Fruit fly (Drosophila melanogaster) whole organism, embryonic: ENCODE data around the gene kis.

Experiments
- CG10321 ChIP-seq: fragments of 200-800 bp; sonication (Bioruptor generic); IDR thresholded peaks from 2 replicates; pipeline ENCODE4 v1.3.6; 2022; ENCODE audit warnings: missing biosample characterization, missing genetic modification characterization
- CG10959 ChIP-seq: fragments of 200-800 bp; sonication (Bioruptor generic); IDR thresholded peaks from 2 replicates; pipeline ENCODE4 v1.3.6; 2022; ENCODE audit warnings: missing biosample characterization, missing genetic modification characterization
- CG12769 ChIP-seq: fragments of 200-800 bp; sonication (Bioruptor generic); optimal IDR thresholded peaks from 2 replicates; lab custom pipeline; 2019; ENCODE audit warnings: missing biosample characterization, mild to moderate bottlenecking, missing genetic modification characterization, moderate library complexity
- CG12942 ChIP-seq: fragments of 200-800 bp; sonication (Bioruptor generic); optimal IDR thresholded peaks from 3 replicates; lab custom pipeline; 2016; ENCODE audit warnings: missing biosample characterization, missing genetic modification characterization
- CG13287 ChIP-seq: fragments of 200-800 bp; sonication (Bioruptor generic); IDR thresholded peaks from 2 replicates; pipeline ENCODE4 v1.3.6; 2022; ENCODE audit warnings: missing biosample characterization, missing genetic modification characterization; ENCODE audit not compliant: partially characterized antibody
- CG17829 ChIP-seq: fragments of 200-800 bp; optimal IDR thresholded peaks from 2 replicates; lab custom pipeline; 2019; ENCODE audit warnings: missing biosample characterization, mild to moderate bottlenecking, missing genetic modification characterization, moderate library complexity
- CG17912 ChIP-seq: fragments of 200-800 bp; sonication (Bioruptor generic); optimal IDR thresholded peaks from 2 replicates; lab custom pipeline; 2018; ENCODE audit warnings: missing biosample characterization, mild to moderate bottlenecking, missing genetic modification characterization
- CG2120 ChIP-seq: fragments of 200-800 bp; sonication (Bioruptor generic); optimal IDR thresholded peaks from 3 replicates; lab custom pipeline; 2016; ENCODE audit warnings: missing biosample characterization, missing genetic modification characterization
- CG2129 ChIP-seq: fragments of 200-800 bp; sonication (Bioruptor generic); IDR thresholded peaks from 2 replicates; pipeline ENCODE4 v1.3.6; 2022; ENCODE audit warnings: missing biosample characterization, missing genetic modification characterization; ENCODE audit not compliant: partially characterized antibody
- CG33213 ChIP-seq: fragments of 200-800 bp; sonication (Bioruptor generic); optimal IDR thresholded peaks from 3 replicates; lab custom pipeline; 2016; ENCODE audit warnings: missing biosample characterization, missing genetic modification characterization
- CG42726 ChIP-seq: fragments of 200-800 bp; sonication (Bioruptor generic); IDR thresholded peaks from 2 replicates; pipeline ENCODE4 v1.3.6; 2022; ENCODE audit warnings: missing biosample characterization, missing genetic modification characterization; ENCODE audit not compliant: partially characterized antibody
- CG4424 ChIP-seq: fragments of 200-800 bp; sonication (Bioruptor generic); optimal IDR thresholded peaks from 3 replicates; lab custom pipeline; 2016; ENCODE audit warnings: missing biosample characterization, missing genetic modification characterization
- CG5245 ChIP-seq: fragments of 200-800 bp; sonication (Bioruptor generic); optimal IDR thresholded peaks from 3 replicates; lab custom pipeline; 2016; ENCODE audit warnings: missing biosample characterization, missing genetic modification characterization
- CG6175 ChIP-seq: fragments of 200-800 bp; sonication (Bioruptor generic); IDR thresholded peaks from 3 replicates; pipeline ENCODE4 v1.3.6; 2022; ENCODE audit warnings: missing biosample characterization, missing genetic modification characterization
- CG6654 ChIP-seq: fragments of 200-800 bp; sonication (Bioruptor generic); optimal IDR thresholded peaks from 2 replicates; lab custom pipeline; 2017; ENCODE audit warnings: missing biosample characterization, mild to moderate bottlenecking, missing genetic modification characterization
- CG7556 ChIP-seq: fragments of 200-800 bp; sonication (Bioruptor generic); optimal IDR thresholded peaks from 2 replicates; lab custom pipeline; 2017; ENCODE audit warnings: missing biosample characterization, mild to moderate bottlenecking, missing genetic modification characterization
- CG8290 ChIP-seq, 3 experiments: fragments of 200-800 bp; sonication (Bioruptor generic); optimal IDR thresholded peaks; 2 replicates each; lab custom pipeline; 2016 to 2019; ENCODE audit warnings: missing biosample characterization in 3 of 3, missing genetic modification characterization in 3 of 3, mild to moderate bottlenecking in 2 of 3, moderate library complexity in 1 of 3
- CG8924 ChIP-seq: fragments of 200-800 bp; optimal IDR thresholded peaks from 3 replicates; lab custom pipeline; 2019; ENCODE audit warnings: missing biosample characterization, mild to moderate bottlenecking, missing genetic modification characterization, moderate library complexity
- CG9817 ChIP-seq: fragments of 200-800 bp; sonication (Bioruptor generic); optimal IDR thresholded peaks from 2 replicates; lab custom pipeline; 2018; ENCODE audit warnings: missing biosample characterization, mild to moderate bottlenecking, missing genetic modification characterization, moderate library complexity
- D ChIP-seq, 2 experiments: fragments of 200-800 bp in 1 of 2; fragments of >200 bp in 1 of 2; sonication (Bioruptor generic) in 1 of 2; optimal IDR thresholded peaks; 2 replicates in 1 of 2; 3 replicates in 1 of 2; lab custom pipeline; 2017; ENCODE audit warnings: mild to moderate bottlenecking in 1 of 2, missing biosample characterization in 1 of 2, missing genetic modification characterization in 1 of 2, missing genetic modification reagents in 1 of 2
- Deaf1 ChIP-seq: fragments of 200-800 bp; optimal IDR thresholded peaks from 3 replicates; lab custom pipeline; 2019; ENCODE audit warnings: missing biosample characterization, mild to moderate bottlenecking, missing genetic modification characterization, moderate library complexity
- Doc3 ChIP-seq: fragments of 200-800 bp; sonication (Bioruptor generic); IDR thresholded peaks from 3 replicates; pipeline ENCODE4 v1.3.6; 2022; ENCODE audit warnings: missing biosample characterization, missing genetic modification characterization; ENCODE audit not compliant: partially characterized antibody
- Dref ChIP-seq: fragments of 200-800 bp; sonication (Bioruptor generic); IDR thresholded peaks from 2 replicates; pipeline ENCODE4 v1.3.6; 2022; ENCODE audit warnings: missing biosample characterization, missing genetic modification characterization
- E2f1 ChIP-seq: fragments of 200-800 bp; sonication (Bioruptor generic); IDR thresholded peaks from 2 replicates; pipeline ENCODE4 v1.3.6; 2022; ENCODE audit warnings: missing biosample characterization, missing genetic modification characterization
- Ets65A ChIP-seq: fragments of 200-800 bp; sonication (Bioruptor generic); peaks from one replicate; lab custom pipeline; 2016; ENCODE audit warnings: missing biosample characterization, missing genetic modification characterization
- Med ChIP-seq: fragments of 200-800 bp; sonication (Bioruptor generic); peaks from one replicate; lab custom pipeline; 2016; ENCODE audit warnings: missing biosample characterization, missing genetic modification characterization, mild to moderate bottlenecking, inconsistent platforms, moderate library complexity
- Optix ChIP-seq: fragments of 200-800 bp; sonication (Bioruptor generic); IDR thresholded peaks from 3 replicates; pipeline ENCODE4 v1.3.6; 2022; ENCODE audit warnings: missing biosample characterization, missing genetic modification characterization
- Rfx ChIP-seq: fragments of 200-800 bp; sonication (Bioruptor generic); IDR thresholded peaks from 2 replicates; pipeline ENCODE4 v1.3.6; 2022; ENCODE audit warnings: missing biosample characterization, missing genetic modification characterization
- Scr ChIP-seq: fragments of 200-800 bp; sonication (Bioruptor generic); IDR thresholded peaks from 2 replicates; pipeline ENCODE4 v1.3.6; 2022; ENCODE audit warnings: missing biosample characterization, missing genetic modification characterization; ENCODE audit not compliant: partially characterized antibody
- amos ChIP-seq: fragments of 200-800 bp; sonication (Bioruptor generic); IDR thresholded peaks from 2 replicates; pipeline ENCODE4 v1.3.6; 2022; ENCODE audit warnings: missing biosample characterization, missing genetic modification characterization; ENCODE audit not compliant: partially characterized antibody
- aop ChIP-seq: fragments of 200-800 bp; sonication (Bioruptor generic); IDR thresholded peaks from 2 replicates; pipeline ENCODE4 v1.3.6; 2022; ENCODE audit warnings: missing biosample characterization, missing genetic modification characterization
- cad ChIP-seq: fragments of >200 bp; optimal IDR thresholded peaks from 2 replicates; lab custom pipeline; 2017; ENCODE audit warnings: missing biosample characterization, missing genetic modification characterization
- chinmo ChIP-seq: fragments of 200-800 bp; sonication (Bioruptor generic); IDR thresholded peaks from 4 replicates; pipeline ENCODE4 v1.3.6; 2022; ENCODE audit warnings: missing biosample characterization, missing genetic modification characterization; ENCODE audit not compliant: partially characterized antibody
- dmrt99B ChIP-seq: fragments of 200-800 bp; sonication (Bioruptor generic); optimal IDR thresholded peaks from 2 replicates; lab custom pipeline; 2018; ENCODE audit warnings: missing biosample characterization, mild to moderate bottlenecking, missing genetic modification characterization, moderate library complexity
- ewg ChIP-seq: fragments of 200-800 bp; sonication (Bioruptor generic); optimal IDR thresholded peaks from 3 replicates; lab custom pipeline; 2017; ENCODE audit warnings: mild to moderate bottlenecking, missing biosample characterization, missing genetic modification reagents, missing genetic modification characterization
- inv ChIP-seq: fragments of 200-800 bp; sonication (Bioruptor generic); IDR thresholded peaks from 2 replicates; pipeline ENCODE4 v1.3.6; 2022; ENCODE audit warnings: missing biosample characterization, missing genetic modification characterization; ENCODE audit not compliant: partially characterized antibody
- knrl ChIP-seq: fragments of 200-800 bp; sonication (Bioruptor generic); IDR thresholded peaks from 3 replicates; pipeline ENCODE4 v1.3.6; 2022; ENCODE audit warnings: missing biosample characterization, missing genetic modification characterization; ENCODE audit not compliant: partially characterized antibody
- lov ChIP-seq, 2 experiments: fragments of 200-800 bp in 1 of 2; fragments of >200 bp in 1 of 2; sonication (Bioruptor generic) in 1 of 2; IDR thresholded peaks in 1 of 2; optimal IDR thresholded peaks in 1 of 2; 2 replicates in 1 of 2; 3 replicates in 1 of 2; pipeline versions ENCODE4 v1.3.6 to Lab custom; 2017 to 2022; ENCODE audit warnings: missing biosample characterization in 1 of 2, missing genetic modification characterization in 1 of 2
- pan ChIP-seq, 4 experiments: fragments of >200 bp in 3 of 4; fragments of 200-800 bp in 1 of 4; sonication (Bioruptor generic) in 1 of 4; optimal IDR thresholded peaks in 3 of 4; IDR thresholded peaks in 1 of 4; 2 replicates each; pipeline versions ENCODE4 v1.3.6 to Lab custom; 2017 to 2022; ENCODE audit warnings: missing biosample characterization in 2 of 4, missing genetic modification characterization in 2 of 4, mixed read lengths in 1 of 4
- scrt ChIP-seq: fragments of 200-800 bp; sonication (Bioruptor generic); optimal IDR thresholded peaks from 2 replicates; lab custom pipeline; 2018; ENCODE audit warnings: missing biosample characterization, mild to moderate bottlenecking, missing genetic modification characterization, moderate library complexity
- sisA ChIP-seq: fragments of 200-800 bp; sonication (Bioruptor generic); IDR thresholded peaks from 2 replicates; pipeline ENCODE4 v1.3.6; 2022; ENCODE audit warnings: missing biosample characterization, missing genetic modification characterization
- slou ChIP-seq: fragments of 200-800 bp; sonication (Bioruptor generic); optimal IDR thresholded peaks from 3 replicates; lab custom pipeline; 2016; ENCODE audit warnings: missing biosample characterization, missing genetic modification characterization
- stwl ChIP-seq: fragments of 200-800 bp; sonication (Bioruptor generic); optimal IDR thresholded peaks from 3 replicates; lab custom pipeline; 2018; ENCODE audit warnings: missing biosample characterization, mild to moderate bottlenecking, missing genetic modification characterization, moderate library complexity
- wdn ChIP-seq: fragments of 200-800 bp; sonication (Bioruptor generic); IDR thresholded peaks from 2 replicates; pipeline ENCODE4 v1.3.6; 2022; ENCODE audit warnings: missing biosample characterization, missing genetic modification characterization

kis gene

DNA sequence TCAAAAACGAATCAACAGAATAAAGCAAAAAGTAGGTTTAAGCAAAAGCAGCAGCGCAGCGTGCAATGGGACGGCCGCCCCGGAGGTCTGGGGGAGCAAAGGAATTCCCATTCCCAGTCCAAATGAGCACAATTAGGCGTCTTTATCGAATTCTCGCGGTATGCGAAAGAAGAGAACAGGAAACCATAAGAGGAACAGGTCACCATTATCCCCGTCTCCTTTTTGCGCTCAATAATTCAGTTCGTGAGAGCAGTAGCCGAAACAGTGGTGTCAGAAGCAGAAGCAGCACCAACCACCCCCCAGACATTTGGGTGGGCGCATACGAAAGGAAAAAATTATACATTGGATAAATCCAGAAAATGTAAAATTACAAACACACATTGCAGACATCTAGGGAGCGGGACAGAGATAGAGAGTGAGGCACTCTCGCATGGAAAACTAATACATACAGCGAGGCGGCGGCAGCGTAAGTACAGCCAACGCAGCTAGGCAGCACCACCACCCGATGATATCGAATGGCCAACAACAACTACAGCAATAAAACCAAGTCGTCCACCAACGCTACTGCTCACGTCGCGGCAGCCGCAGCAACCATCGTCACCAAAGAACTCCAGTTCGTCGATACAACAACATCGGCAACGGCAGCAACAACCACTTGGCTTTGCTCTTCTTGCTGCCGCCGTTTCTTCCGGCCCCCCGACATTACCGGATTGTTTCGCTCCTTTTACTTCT lies 26.6 kb downstream of the kis start (continued):
- TF ChIP-seq chinmo (GFP tag; lab: Robert Waterston, UW) (peak; percentile 83; the same call in 3 of the 4 replicates), Scr (GFP tag; lab: Robert Waterston, UW) (peak; percentile 39; the same call in 1 of the 2 replicates), CG6175 (GFP tag; lab: Robert Waterston, UW) (peak; percentile 72; the same call in 2 of the 3 replicates), Med (peak; percentile 48), CG8924 (tag; lab: Kevin White, UChicago) (no peak), wdn (no peak), Deaf1 (tag; lab: Kevin White, UChicago) (peak; percentile 59), aop (GFP tag; lab: Robert Waterston, UW) (no peak), cad (GFP tag; lab: Kevin White, UChicago) (peak; percentile 71), amos (GFP tag; lab: Robert Waterston, UW) (peak; percentile 31; the same call in 1 of the 2 replicates), lov (optimal IDR thresholded peaks at IDR 0.05; lab: Kevin White, UChicago) (no peak), lov (GFP tag; IDR thresholded peaks at IDR 0.05; lab: Robert Waterston, UW) (0 out of 3 replicates have a peak, but pooled peaks have one; percentile 22), CG13287 (GFP tag; lab: Robert Waterston, UW) (0 out of 2 replicates have a peak, but pooled peaks have one; percentile 3)

DNA sequence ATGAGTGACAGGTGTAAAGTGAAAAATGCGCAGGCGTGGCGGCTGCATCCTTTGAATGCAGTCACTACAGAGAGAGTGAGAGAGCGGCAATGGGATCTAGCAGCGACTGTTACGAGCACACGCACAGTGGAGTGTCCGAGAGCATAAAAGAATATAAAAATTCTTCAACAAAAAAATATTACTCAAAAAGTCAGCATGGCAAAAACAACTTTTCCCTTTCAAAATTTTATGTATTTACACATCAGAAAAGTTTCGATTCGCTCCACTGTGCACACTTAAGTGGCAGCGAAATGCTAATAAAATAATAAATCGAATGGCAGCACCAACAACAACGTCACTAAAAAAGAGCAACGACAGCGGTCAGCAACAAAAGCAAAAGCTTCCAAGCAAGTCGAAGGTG lies 27.3 kb downstream of the kis start:
- peak; percentile 93 for TF ChIP-seq sisA (GFP tag; lab: Robert Waterston, UW)
- TF ChIP-seq CG7556 (GFP tag; lab: Kevin White, UChicago), result peak; percentile 83
- TF ChIP-seq scrt (GFP tag; lab: Kevin White, UChicago), result peak; percentile 34
- TF ChIP-seq knrl (GFP tag; lab: Robert Waterston, UW), result no peak
- peak; percentile 49 for TF ChIP-seq CG8290 (GFP tag; optimal IDR thresholded peaks at IDR 0.05; lab: Kevin White, UChicago)
- TF ChIP-seq CG8290 (tag; optimal IDR thresholded peaks at IDR 0.05; lab: Kevin White, UChicago), result peak in 1 of 2 experiments; percentile 24
- no peak for TF ChIP-seq CG17912 (GFP tag; lab: Kevin White, UChicago)
- peak; percentile 54 for TF ChIP-seq CG6654 (GFP tag; lab: Kevin White, UChicago)
- no peak for TF ChIP-seq CG42726 (GFP tag; lab: Robert Waterston, UW)
- no peak for TF ChIP-seq CG2129 (GFP tag; lab: Robert Waterston, UW)
- peak; percentile 90 for TF ChIP-seq dmrt99B (tag; lab: Kevin White, UChicago)
- TF ChIP-seq ewg (GFP tag; lab: Kevin White, UChicago), result peak; percentile 84
- peak; percentile 82 for TF ChIP-seq CG33213 (GFP tag; lab: Kevin White, UChicago)
- peak; percentile 21 for TF ChIP-seq stwl (tag; lab: Kevin White, UChicago)
- no peak for TF ChIP-seq D (optimal IDR thresholded peaks at IDR 0.05; lab: Kevin White, UChicago)
- TF ChIP-seq D (GFP tag; optimal IDR thresholded peaks at IDR 0.05; lab: Kevin White, UChicago), result peak; percentile 85
- peak; percentile 79 for TF ChIP-seq Rfx
- peak; percentile 74 for TF ChIP-seq slou (GFP tag; lab: Kevin White, UChicago)
- TF ChIP-seq Optix (GFP tag; lab: Robert Waterston, UW), result peak; percentile 94
- peak; percentile 74 for TF ChIP-seq CG2120 (GFP tag; lab: Kevin White, UChicago)
- peak; percentile 91 for TF ChIP-seq CG10959 (GFP tag; lab: Robert Waterston, UW)
- peak; percentile 69 for TF ChIP-seq CG12942 (GFP tag; lab: Kevin White, UChicago)
- peak; percentile 80 for TF ChIP-seq E2f1 (GFP tag; lab: Robert Waterston, UW)
- peak; percentile 58 for TF ChIP-seq CG12769 (tag; lab: Kevin White, UChicago)
- TF ChIP-seq pan (optimal IDR thresholded peaks at IDR 0.05; lab: Kevin White, UChicago), result no peak
- peak in 1 of 2 experiments; percentile 95 for TF ChIP-seq pan (GFP tag; optimal IDR thresholded peaks at IDR 0.05 in 1 of 2, IDR thresholded peaks at IDR 0.05 in 1 of 2)
- TF ChIP-seq Dref, result no peak
- peak; percentile 66; the same call in 1 of the 2 replicates for TF ChIP-seq wdn
- peak; percentile 94 for TF ChIP-seq Ets65A (GFP tag; lab: Kevin White, UChicago)
- TF ChIP-seq CG17829, result peak; percentile 89
- TF ChIP-seq Doc3 (GFP tag; lab: Robert Waterston, UW), result no peak
- TF ChIP-seq amos (GFP tag; lab: Robert Waterston, UW), result no peak
- peak; percentile 93 for TF ChIP-seq CG4424 (GFP tag; lab: Kevin White, UChicago)
- TF ChIP-seq CG10321 (GFP tag; lab: Robert Waterston, UW), result peak; percentile 64
- no peak for TF ChIP-seq inv (GFP tag; lab: Robert Waterston, UW)
- TF ChIP-seq CG9817, result peak; percentile 28
- peak; percentile 90 for TF ChIP-seq CG5245 (GFP tag; lab: Kevin White, UChicago)
